Worm (Caenorhabditis elegans) whole organism, L2 larva: ENCODE measurements around the gene ZK666.15.

ENCODE experiments used
- R02D3.7 ChIP-seq: fragments of 150-350 bp; optimal IDR thresholded peaks from 2 replicates; lab custom pipeline; 2014; ENCODE audit warnings: missing biosample characterization, missing genetic modification characterization
- alr-1 ChIP-seq: fragments of 150-350 bp; optimal IDR thresholded peaks from 2 replicates; lab custom pipeline; 2014; ENCODE audit warnings: missing biosample characterization, missing genetic modification characterization
- ama-1 ChIP-seq: fragments of 150-350 bp; optimal IDR thresholded peaks from 2 replicates; lab custom pipeline; 2018; ENCODE audit warnings: inconsistent platforms
- blmp-1 ChIP-seq: sonication (generic microtip); optimal IDR thresholded peaks from 2 replicates; lab custom pipeline; 2017; ENCODE audit warnings: missing genetic modification characterization, mild to moderate bottlenecking, missing compliant biosample characterization, antibody characterized with exemption, moderate library complexity; ENCODE audit not compliant: insufficient read depth
- egl-27 ChIP-seq: sonication (generic microtip); optimal IDR thresholded peaks from 3 replicates; lab custom pipeline; 2017; ENCODE audit warnings: missing biosample characterization, missing genetic modification reagents, missing genetic modification characterization
- elt-3 ChIP-seq: sonication (generic microtip); optimal IDR thresholded peaks from 2 replicates; lab custom pipeline; 2017; ENCODE audit warnings: missing biosample characterization, missing genetic modification characterization
- fos-1 ChIP-seq: fragments of 150-350 bp; optimal IDR thresholded peaks from 2 replicates; lab custom pipeline; 2014; ENCODE audit warnings: missing biosample characterization, missing genetic modification characterization
- lin-11 ChIP-seq: fragments of 150-350 bp; sonication (generic microtip); optimal IDR thresholded peaks from 2 replicates; lab custom pipeline; 2014; ENCODE audit warnings: missing biosample characterization, missing genetic modification characterization, inconsistent platforms, mixed read lengths
- lin-13 ChIP-seq: fragments of 150-350 bp; optimal IDR thresholded peaks from 2 replicates; lab custom pipeline; 2014; ENCODE audit warnings: missing biosample characterization, missing genetic modification reagents, missing genetic modification characterization
- nhr-10 ChIP-seq: sonication (generic microtip); optimal IDR thresholded peaks from 2 replicates; lab custom pipeline; 2017; ENCODE audit warnings: missing biosample characterization, missing genetic modification characterization
- nhr-11 ChIP-seq: fragments of 150-350 bp; optimal IDR thresholded peaks from 2 replicates; lab custom pipeline; 2014; ENCODE audit warnings: missing biosample characterization, missing genetic modification characterization
- sma-3 ChIP-seq: sonication (generic microtip); optimal IDR thresholded peaks from 2 replicates; lab custom pipeline; 2016; ENCODE audit warnings: missing genetic modification reagents, missing genetic modification characterization, missing compliant biosample characterization
- unc-62 ChIP-seq: fragments of 150-350 bp; optimal IDR thresholded peaks from 2 replicates; lab custom pipeline; 2014; ENCODE audit warnings: missing biosample characterization, missing genetic modification reagents, missing genetic modification characterization
- ztf-4 ChIP-seq: fragments of 150-350 bp; optimal IDR thresholded peaks from 2 replicates; lab custom pipeline; 2014; ENCODE audit warnings: missing biosample characterization, missing genetic modification characterization

DNA sequence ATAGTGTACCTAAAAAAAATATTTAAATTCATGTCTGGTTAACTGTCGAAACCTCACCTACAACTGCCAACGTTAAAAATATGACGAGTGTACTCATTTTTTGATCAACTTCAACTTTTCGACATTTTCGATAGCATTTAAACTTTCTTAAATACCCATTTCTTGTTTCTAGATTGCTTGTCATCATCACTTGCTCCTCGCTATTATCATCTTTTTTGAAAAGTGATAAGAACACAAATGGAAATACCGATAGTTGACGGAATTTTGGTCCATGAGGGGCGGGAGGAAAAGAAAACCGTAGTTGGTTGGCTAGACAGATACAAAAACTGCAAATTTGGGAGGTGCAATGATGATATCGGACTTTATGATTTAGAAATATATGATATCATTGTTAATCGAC is 16.7 kb upstream of the ZK666.15 start, which contains the start of gene clec-143:
- TF ChIP-seq alr-1 (tag; lab: Kevin White, UChicago): no peak
- TF ChIP-seq sma-3 (GFP tag; lab: Kevin White, UChicago): no peak
- no peak for TF ChIP-seq lin-11
- TF ChIP-seq lin-13: no peak
- TF ChIP-seq blmp-1: no peak
- no peak for TF ChIP-seq elt-3 (tag; lab: Kevin White, UChicago)
- TF ChIP-seq unc-62: no peak
- no peak for TF ChIP-seq nhr-10 (tag; lab: Kevin White, UChicago)
- no peak for TF ChIP-seq R02D3.7 (tag; lab: Kevin White, UChicago)
- no peak for TF ChIP-seq ama-1 (lab: Kevin White, UChicago)
- no peak for TF ChIP-seq egl-27 (tag; lab: Kevin White, UChicago)
- no peak for TF ChIP-seq nhr-11
- peak; percentile 62 for TF ChIP-seq fos-1 (tag; lab: Kevin White, UChicago)
- TF ChIP-seq ztf-4 (tag; lab: Kevin White, UChicago): no peak
